Fruit fly (Drosophila melanogaster) whole organism, embryonic: Measurements from ENCODE around the gene CG10700.

Experiments
- Asciz ChIP-seq: fragments of 200-800 bp; sonication (Bioruptor generic); optimal IDR thresholded peaks from 2 replicates; lab custom pipeline; 2017; ENCODE audit warnings: missing biosample characterization, mild to moderate bottlenecking, missing genetic modification characterization, missing genetic modification reagents
- Bteb2 ChIP-seq: fragments of 200-800 bp; sonication (Bioruptor generic); optimal IDR thresholded peaks from 2 replicates; lab custom pipeline; 2016; ENCODE audit warnings: missing biosample characterization, missing genetic modification characterization
- C15 ChIP-seq: fragments of 200-800 bp; sonication (Bioruptor generic); IDR thresholded peaks from 3 replicates; pipeline ENCODE4 v1.3.6; 2022; ENCODE audit warnings: missing biosample characterization, missing genetic modification characterization
- CG10209 ChIP-seq: fragments of 200-800 bp; sonication (Bioruptor generic); optimal IDR thresholded peaks from 3 replicates; lab custom pipeline; 2017; ENCODE audit warnings: missing biosample characterization, mild to moderate bottlenecking, missing genetic modification characterization, missing genetic modification reagents
- CG10979 ChIP-seq: fragments of 200-800 bp; sonication (Bioruptor generic); optimal IDR thresholded peaks from 2 replicates; lab custom pipeline; 2018; ENCODE audit warnings: missing biosample characterization, mild to moderate bottlenecking, missing genetic modification characterization, moderate library complexity
- CG12155 ChIP-seq: fragments of 200-800 bp; sonication (Bioruptor generic); optimal IDR thresholded peaks from 3 replicates; lab custom pipeline; 2016; ENCODE audit warnings: missing biosample characterization, missing genetic modification characterization
- CG12942 ChIP-seq: fragments of 200-800 bp; sonication (Bioruptor generic); optimal IDR thresholded peaks from 3 replicates; lab custom pipeline; 2016; ENCODE audit warnings: missing biosample characterization, missing genetic modification characterization
- CG13624 ChIP-seq: fragments of 200-800 bp; sonication (Bioruptor generic); optimal IDR thresholded peaks from 2 replicates; lab custom pipeline; 2016; ENCODE audit warnings: missing biosample characterization, missing genetic modification characterization
- CG13894 ChIP-seq: fragments of 200-800 bp; sonication (Bioruptor generic); optimal IDR thresholded peaks from 3 replicates; lab custom pipeline; 2018; ENCODE audit warnings: missing biosample characterization, mild to moderate bottlenecking, missing genetic modification characterization, moderate library complexity
- CG14441 ChIP-seq: fragments of 200-800 bp; sonication (Bioruptor generic); IDR thresholded peaks from 2 replicates; pipeline ENCODE4 v1.3.6; 2022; ENCODE audit warnings: missing biosample characterization, missing genetic modification characterization
- CG17568 ChIP-seq: fragments of 200-800 bp; sonication (Bioruptor generic); optimal IDR thresholded peaks from 2 replicates; lab custom pipeline; 2018; ENCODE audit warnings: missing biosample characterization, mild to moderate bottlenecking, missing genetic modification characterization, moderate library complexity
- CG17829 ChIP-seq: fragments of 200-800 bp; optimal IDR thresholded peaks from 2 replicates; lab custom pipeline; 2019; ENCODE audit warnings: missing biosample characterization, mild to moderate bottlenecking, missing genetic modification characterization, moderate library complexity
- CG18619 ChIP-seq: fragments of 200-800 bp; sonication (Bioruptor generic); optimal IDR thresholded peaks from 3 replicates; lab custom pipeline; 2017; ENCODE audit warnings: missing biosample characterization, mild to moderate bottlenecking, missing genetic modification characterization
- CG31388 ChIP-seq: fragments of 200-800 bp; sonication (Bioruptor generic); optimal IDR thresholded peaks from 2 replicates; lab custom pipeline; 2016; ENCODE audit warnings: missing biosample characterization, missing genetic modification characterization
- CG32532 ChIP-seq: fragments of 200-800 bp; sonication (Bioruptor generic); IDR thresholded peaks from 2 replicates; pipeline ENCODE4 v1.3.6; 2022; ENCODE audit warnings: missing biosample characterization, missing genetic modification characterization
- CG7556 ChIP-seq: fragments of 200-800 bp; sonication (Bioruptor generic); optimal IDR thresholded peaks from 2 replicates; lab custom pipeline; 2017; ENCODE audit warnings: missing biosample characterization, mild to moderate bottlenecking, missing genetic modification characterization
- CG7839 ChIP-seq: fragments of 200-800 bp; sonication (Bioruptor generic); optimal IDR thresholded peaks from 3 replicates; lab custom pipeline; 2018; ENCODE audit warnings: missing biosample characterization, mild to moderate bottlenecking, missing genetic modification characterization, moderate library complexity
- CG8359 ChIP-seq: fragments of 200-800 bp; sonication (Bioruptor generic); optimal IDR thresholded peaks from 2 replicates; lab custom pipeline; 2017; ENCODE audit warnings: missing biosample characterization, mild to moderate bottlenecking, missing genetic modification characterization, borderline replicate concordance
- CG9932 ChIP-seq: fragments of 200-800 bp; sonication (Bioruptor generic); IDR thresholded peaks from 2 replicates; pipeline ENCODE4 v1.3.6; 2022; ENCODE audit warnings: missing biosample characterization, missing genetic modification characterization
- Camta ChIP-seq: fragments of 200-800 bp; sonication (Bioruptor generic); optimal IDR thresholded peaks from 2 replicates; lab custom pipeline; 2016; ENCODE audit warnings: missing biosample characterization, missing genetic modification characterization
- CkIIα-i1 ChIP-seq: fragments of 200-800 bp; sonication (Bioruptor generic); IDR thresholded peaks from 2 replicates; pipeline ENCODE4 v1.3.6; 2022; ENCODE audit warnings: missing biosample characterization, missing genetic modification characterization
- D19A ChIP-seq: fragments of 200-800 bp; optimal IDR thresholded peaks from 3 replicates; lab custom pipeline; 2019; ENCODE audit warnings: missing biosample characterization, mild to moderate bottlenecking, missing genetic modification characterization, moderate library complexity
- Drgx ChIP-seq: fragments of 200-800 bp; sonication (Bioruptor generic); IDR thresholded peaks from 2 replicates; pipeline ENCODE4 v1.3.6; 2022; ENCODE audit warnings: missing biosample characterization, missing genetic modification characterization
- Eip74EF ChIP-seq, 2 experiments: fragments of 200-800 bp in 1 of 2; fragments of >200 bp in 1 of 2; sonication (Bioruptor generic) in 1 of 2; optimal IDR thresholded peaks; 2 replicates each; lab custom pipeline; 2017 to 2019; ENCODE audit warnings: missing biosample characterization in 2 of 2, missing genetic modification characterization in 2 of 2, mild to moderate bottlenecking in 1 of 2, moderate library complexity in 1 of 2
- Elba2 ChIP-seq: fragments of 200-800 bp; sonication (Bioruptor generic); optimal IDR thresholded peaks from 3 replicates; lab custom pipeline; 2016; ENCODE audit warnings: missing biosample characterization, missing genetic modification characterization
- Ets65A ChIP-seq: fragments of 200-800 bp; sonication (Bioruptor generic); peaks from one replicate; lab custom pipeline; 2016; ENCODE audit warnings: missing biosample characterization, missing genetic modification characterization
- HHEX ChIP-seq: fragments of 200-800 bp; sonication (Bioruptor generic); optimal IDR thresholded peaks from 3 replicates; lab custom pipeline; 2017; ENCODE audit warnings: missing biosample characterization, mild to moderate bottlenecking, missing genetic modification characterization, missing genetic modification reagents
- HmgD ChIP-seq: fragments of 200-800 bp; sonication (Bioruptor generic); optimal IDR thresholded peaks from 3 replicates; lab custom pipeline; 2016; ENCODE audit warnings: missing biosample characterization, missing genetic modification characterization
- Hmx ChIP-seq: fragments of 200-800 bp; sonication (Bioruptor generic); optimal IDR thresholded peaks from 2 replicates; lab custom pipeline; 2016; ENCODE audit warnings: missing biosample characterization, missing genetic modification characterization
- Lhr ChIP-seq: fragments of 200-800 bp; sonication (Bioruptor generic); optimal IDR thresholded peaks from 3 replicates; lab custom pipeline; 2017; ENCODE audit warnings: mild to moderate bottlenecking, missing biosample characterization, missing genetic modification reagents, missing genetic modification characterization
- NC2β ChIP-seq: fragments of 200-800 bp; sonication (Bioruptor generic); optimal IDR thresholded peaks from 2 replicates; lab custom pipeline; 2016; ENCODE audit warnings: missing biosample characterization, missing genetic modification characterization
- NK7.1 ChIP-seq: fragments of 200-800 bp; sonication (Bioruptor generic); optimal IDR thresholded peaks from 3 replicates; lab custom pipeline; 2016; ENCODE audit warnings: missing biosample characterization, missing genetic modification characterization
- Oaz ChIP-seq: fragments of 200-800 bp; sonication (Bioruptor generic); IDR thresholded peaks from 2 replicates; pipeline ENCODE4 v1.3.6; 2022; ENCODE audit warnings: missing biosample characterization, missing genetic modification characterization
- Optix ChIP-seq: fragments of 200-800 bp; sonication (Bioruptor generic); IDR thresholded peaks from 3 replicates; pipeline ENCODE4 v1.3.6; 2022; ENCODE audit warnings: missing biosample characterization, missing genetic modification characterization
- Sry-δ ChIP-seq: fragments of 200-800 bp; sonication (Bioruptor generic); optimal IDR thresholded peaks from 2 replicates; lab custom pipeline; 2016; ENCODE audit warnings: missing biosample characterization, missing genetic modification characterization
- TFAM ChIP-seq: fragments of 200-800 bp; sonication (Bioruptor generic); optimal IDR thresholded peaks from 2 replicates; lab custom pipeline; 2017; ENCODE audit warnings: missing biosample characterization, missing genetic modification characterization, inconsistent platforms
- YL-1 ChIP-seq: fragments of 200-800 bp; sonication (Bioruptor generic); optimal IDR thresholded peaks from 3 replicates; lab custom pipeline; 2017; ENCODE audit warnings: missing biosample characterization, mild to moderate bottlenecking, missing genetic modification characterization
- ac ChIP-seq: fragments of 200-800 bp; sonication (Bioruptor generic); optimal IDR thresholded peaks from 3 replicates; lab custom pipeline; 2017; ENCODE audit warnings: missing biosample characterization, mild to moderate bottlenecking, missing genetic modification characterization
- cas ChIP-seq: fragments of 200-800 bp; sonication (Bioruptor generic); IDR thresholded peaks from 2 replicates; pipeline ENCODE4 v1.3.6; 2022; ENCODE audit warnings: missing biosample characterization, missing genetic modification characterization
- chif ChIP-seq, 2 experiments: fragments of 200-800 bp; sonication (Bioruptor generic); optimal IDR thresholded peaks; 3 replicates each; lab custom pipeline; 2016; ENCODE audit warnings: missing biosample characterization in 2 of 2, missing genetic modification characterization in 2 of 2
- en ChIP-seq: fragments of 200-800 bp; sonication (Bioruptor generic); optimal IDR thresholded peaks from 2 replicates; lab custom pipeline; 2016; ENCODE audit warnings: missing biosample characterization, missing genetic modification characterization
- ewg ChIP-seq: fragments of 200-800 bp; sonication (Bioruptor generic); optimal IDR thresholded peaks from 3 replicates; lab custom pipeline; 2017; ENCODE audit warnings: mild to moderate bottlenecking, missing biosample characterization, missing genetic modification reagents, missing genetic modification characterization
- gcm ChIP-seq: fragments of 200-800 bp; sonication (Bioruptor generic); optimal IDR thresholded peaks from 2 replicates; lab custom pipeline; 2019; ENCODE audit warnings: missing biosample characterization, mild to moderate bottlenecking, missing genetic modification characterization, moderate library complexity
- jigr1 ChIP-seq: fragments of 200-800 bp; sonication (Bioruptor generic); IDR thresholded peaks from 3 replicates; pipeline ENCODE4 v1.3.6; 2022; ENCODE audit warnings: missing biosample characterization, missing genetic modification characterization
- psq ChIP-seq: fragments of 200-800 bp; sonication (Bioruptor generic); optimal IDR thresholded peaks from 2 replicates; lab custom pipeline; 2017; ENCODE audit warnings: missing biosample characterization, missing genetic modification characterization
- sd ChIP-seq: fragments of 200-800 bp; sonication (Bioruptor generic); optimal IDR thresholded peaks from 3 replicates; lab custom pipeline; 2018; ENCODE audit warnings: missing biosample characterization, mild to moderate bottlenecking, missing genetic modification characterization, moderate library complexity
- sr ChIP-seq: fragments of 200-800 bp; sonication (Bioruptor generic); IDR thresholded peaks from 3 replicates; pipeline ENCODE4 v1.3.6; 2022; ENCODE audit warnings: missing biosample characterization, missing genetic modification characterization
- tgo ChIP-seq: fragments of 200-800 bp; sonication (Bioruptor generic); IDR thresholded peaks from 3 replicates; pipeline ENCODE4 v1.3.6; 2022; ENCODE audit warnings: missing biosample characterization, missing genetic modification characterization
- tx ChIP-seq: fragments of 200-800 bp; sonication (Bioruptor generic); optimal IDR thresholded peaks from 2 replicates; lab custom pipeline; 2016; ENCODE audit warnings: missing biosample characterization, missing genetic modification characterization
- zen2 ChIP-seq: fragments of 200-800 bp; sonication (Bioruptor generic); IDR thresholded peaks from 3 replicates; pipeline ENCODE4 v1.3.6; 2022; ENCODE audit warnings: missing biosample characterization, missing genetic modification characterization; ENCODE audit not compliant: partially characterized antibody
- zf30C ChIP-seq: fragments of 200-800 bp; sonication (Bioruptor generic); optimal IDR thresholded peaks from 3 replicates; lab custom pipeline; 2018; ENCODE audit warnings: missing biosample characterization, mild to moderate bottlenecking, missing genetic modification characterization

Gene CG10700

DNA sequence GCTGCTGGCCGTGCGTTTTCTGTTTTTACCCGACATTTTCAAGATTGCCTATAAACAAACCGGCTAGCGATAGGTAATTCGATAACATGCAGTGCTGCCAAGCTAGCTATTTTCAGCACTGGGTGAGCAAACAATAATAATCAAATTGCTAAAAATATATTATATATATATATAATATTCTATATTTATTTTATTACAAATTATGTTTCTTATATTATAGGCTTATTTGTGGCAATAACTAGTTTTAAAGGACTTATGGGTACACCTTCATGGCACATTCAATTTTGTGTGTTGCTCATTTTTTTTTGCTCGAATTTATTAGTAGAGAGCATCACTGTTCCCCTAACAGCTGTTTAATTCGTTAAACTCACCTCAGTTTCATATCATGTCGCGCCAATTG, 48.1 kb upstream of the CG10700 start (continued):
- TF ChIP-seq psq (GFP tag; lab: Kevin White, UChicago) (no peak), Oaz (GFP tag; lab: Robert Waterston, UW) (no peak; the same call in 1 of the 2 replicates), CG32532 (GFP tag; lab: Robert Waterston, UW) (peak; percentile 56), CG17568 (GFP tag; lab: Kevin White, UChicago) (no peak), Drgx (no peak), Hmx (GFP tag; lab: Kevin White, UChicago) (no peak), ac (GFP tag; lab: Kevin White, UChicago) (peak; percentile 1), TFAM (GFP tag; lab: Kevin White, UChicago) (no peak), Optix (no peak), Bteb2 (GFP tag; lab: Kevin White, UChicago) (no peak), CG7556 (GFP tag; lab: Kevin White, UChicago) (peak; percentile 58), Asciz (no peak), CG10209 (GFP tag; lab: Kevin White, UChicago) (peak; percentile 56), CG8359 (peak; percentile 23), CG13894 (tag; lab: Kevin White, UChicago) (peak; percentile 73), CG10979 (tag; lab: Kevin White, UChicago) (peak; percentile 59), sd (tag; lab: Kevin White, UChicago) (no peak), CG9932 (GFP tag; lab: Robert Waterston, UW) (peak; percentile 83), Camta (GFP tag; lab: Kevin White, UChicago) (no peak), cas (GFP tag; lab: Robert Waterston, UW) (no peak), CG14441 (GFP tag; lab: Robert Waterston, UW) (peak; percentile 43; the same call in 1 of the 2 replicates), Ets65A (GFP tag; lab: Kevin White, UChicago) (no peak), YL-1 (GFP tag; lab: Kevin White, UChicago) (peak; percentile 73), zen2 (GFP tag; lab: Robert Waterston, UW) (no peak), NK7.1 (GFP tag; lab: Kevin White, UChicago) (no peak), Elba2 (GFP tag; lab: Kevin White, UChicago) (no peak), gcm (GFP tag; lab: Kevin White, UChicago) (peak; percentile 64), CG7839 (tag; lab: Kevin White, UChicago) (peak; percentile 72), chif (GFP tag; optimal IDR thresholded peaks at IDR 0.05; lab: Kevin White, UChicago) (peak in 1 of 2 experiments; percentile 2), ewg (GFP tag; lab: Kevin White, UChicago) (no peak), Lhr (no peak), en (no peak), HHEX (GFP tag; lab: Kevin White, UChicago) (peak; percentile 42), D19A (no peak), NC2β (GFP tag; lab: Kevin White, UChicago) (no peak), CG12942 (GFP tag; lab: Kevin White, UChicago) (peak; percentile 43), C15 (GFP tag; lab: Robert Waterston, UW) (no peak), Eip74EF (GFP tag; optimal IDR thresholded peaks at IDR 0.05; lab: Kevin White, UChicago) (peak in 1 of 2 experiments; percentile 34), HmgD (GFP tag; lab: Kevin White, UChicago) (no peak), CG31388 (no peak), tgo (GFP tag; lab: Robert Waterston, UW) (peak; percentile 56; the same call in 1 of the 3 replicates), sr (GFP tag; lab: Robert Waterston, UW) (no peak), CkIIα-i1 (GFP tag; lab: Robert Waterston, UW) (no peak), jigr1 (GFP tag; lab: Robert Waterston, UW) (no peak), CG12155 (GFP tag; lab: Kevin White, UChicago) (peak; percentile 45), CG18619 (GFP tag; lab: Kevin White, UChicago) (peak; percentile 68), CG17829 (tag; lab: Kevin White, UChicago) (peak; percentile 65), Sry-δ (GFP tag; lab: Kevin White, UChicago) (no peak), tx (GFP tag; lab: Kevin White, UChicago) (no peak), zf30C (GFP tag; lab: Kevin White, UChicago) (peak; percentile 49), CG13624 (GFP tag; lab: Kevin White, UChicago) (no peak)
